Fruit fly (Drosophila melanogaster) whole organism, embryonic: Measurements from ENCODE around the gene Cont.
A peak's percentile ranks its signal among the peaks of the same experiment; 100 is the strongest.

ENCODE experiments used
- ATbp ChIP-seq: fragments of 200-800 bp; sonication (Bioruptor generic); optimal IDR thresholded peaks from 2 replicates; lab custom pipeline; 2017; ENCODE audit warnings: missing biosample characterization, mild to moderate bottlenecking, missing genetic modification characterization, missing genetic modification reagents
- Atf3 ChIP-seq: fragments of 200-800 bp; sonication (Bioruptor generic); optimal IDR thresholded peaks from 3 replicates; lab custom pipeline; 2016; ENCODE audit warnings: missing biosample characterization, missing genetic modification characterization
- CG10209 ChIP-seq: fragments of 200-800 bp; sonication (Bioruptor generic); optimal IDR thresholded peaks from 3 replicates; lab custom pipeline; 2017; ENCODE audit warnings: missing biosample characterization, mild to moderate bottlenecking, missing genetic modification characterization, missing genetic modification reagents
- CG10431 ChIP-seq: fragments of 200-800 bp; sonication (Bioruptor generic); optimal IDR thresholded peaks from 3 replicates; lab custom pipeline; 2018; ENCODE audit warnings: missing biosample characterization, mild to moderate bottlenecking, missing genetic modification characterization
- CG11504 ChIP-seq: fragments of 200-800 bp; sonication (Bioruptor generic); optimal IDR thresholded peaks from 3 replicates; lab custom pipeline; 2019; ENCODE audit warnings: missing biosample characterization, mild to moderate bottlenecking, missing genetic modification characterization, moderate library complexity
- CG12071 ChIP-seq: fragments of 200-800 bp; sonication (Bioruptor generic); optimal IDR thresholded peaks from 3 replicates; lab custom pipeline; 2018; ENCODE audit warnings: missing biosample characterization, mild to moderate bottlenecking, missing genetic modification characterization
- CG14860 ChIP-seq: fragments of 200-800 bp; sonication (Bioruptor generic); IDR thresholded peaks from 3 replicates; pipeline ENCODE4 v1.3.6; 2022; ENCODE audit warnings: missing biosample characterization, missing genetic modification characterization; ENCODE audit not compliant: partially characterized antibody
- CG14965 ChIP-seq: fragments of 200-800 bp; sonication (Bioruptor generic); optimal IDR thresholded peaks from 2 replicates; lab custom pipeline; 2016; ENCODE audit warnings: missing biosample characterization, missing genetic modification characterization, borderline replicate concordance
- CG1529 ChIP-seq: fragments of 200-800 bp; sonication (Bioruptor generic); optimal IDR thresholded peaks from 3 replicates; lab custom pipeline; 2018; ENCODE audit warnings: missing biosample characterization, missing genetic modification characterization
- CG1602 ChIP-seq: fragments of 200-800 bp; sonication (Bioruptor generic); optimal IDR thresholded peaks from 3 replicates; lab custom pipeline; 2016; ENCODE audit warnings: missing biosample characterization, missing genetic modification characterization
- CG16863 ChIP-seq: fragments of 200-800 bp; sonication (Bioruptor generic); optimal IDR thresholded peaks from 3 replicates; lab custom pipeline; 2016; ENCODE audit warnings: missing biosample characterization, missing genetic modification characterization
- CG17385 ChIP-seq: fragments of 200-800 bp; sonication (Bioruptor generic); optimal IDR thresholded peaks from 3 replicates; lab custom pipeline; 2018; ENCODE audit warnings: missing biosample characterization, mild to moderate bottlenecking, missing genetic modification characterization
- CG18476 ChIP-seq: fragments of 200-800 bp; sonication (Bioruptor generic); optimal IDR thresholded peaks from 2 replicates; lab custom pipeline; 2016; ENCODE audit warnings: missing biosample characterization, mild to moderate bottlenecking, missing genetic modification characterization
- CG30431 ChIP-seq: fragments of 200-800 bp; sonication (Bioruptor generic); optimal IDR thresholded peaks from 2 replicates; lab custom pipeline; 2017; ENCODE audit warnings: missing biosample characterization, missing genetic modification characterization
- CG5953 ChIP-seq: fragments of 200-800 bp; sonication (Bioruptor generic); IDR thresholded peaks from 2 replicates; pipeline ENCODE4 v1.3.6; 2022; ENCODE audit warnings: missing biosample characterization, missing genetic modification characterization
- CG6254 ChIP-seq: fragments of 200-800 bp; sonication (Bioruptor generic); optimal IDR thresholded peaks from 3 replicates; lab custom pipeline; 2017; ENCODE audit warnings: mild to moderate bottlenecking, missing biosample characterization, missing genetic modification reagents, missing genetic modification characterization
- CG7556 ChIP-seq: fragments of 200-800 bp; sonication (Bioruptor generic); optimal IDR thresholded peaks from 2 replicates; lab custom pipeline; 2017; ENCODE audit warnings: missing biosample characterization, mild to moderate bottlenecking, missing genetic modification characterization
- CG7745 ChIP-seq: fragments of 200-800 bp; sonication (Bioruptor generic); optimal IDR thresholded peaks from 2 replicates; lab custom pipeline; 2018; ENCODE audit warnings: missing biosample characterization, mild to moderate bottlenecking, missing genetic modification characterization, moderate library complexity
- CG7928 ChIP-seq: fragments of 200-800 bp; sonication (Bioruptor generic); optimal IDR thresholded peaks from 2 replicates; lab custom pipeline; 2017; ENCODE audit warnings: missing biosample characterization, mild to moderate bottlenecking, missing genetic modification characterization
- CG8924 ChIP-seq: fragments of 200-800 bp; optimal IDR thresholded peaks from 3 replicates; lab custom pipeline; 2019; ENCODE audit warnings: missing biosample characterization, mild to moderate bottlenecking, missing genetic modification characterization, moderate library complexity
- CG9932 ChIP-seq: fragments of 200-800 bp; sonication (Bioruptor generic); IDR thresholded peaks from 2 replicates; pipeline ENCODE4 v1.3.6; 2022; ENCODE audit warnings: missing biosample characterization, missing genetic modification characterization
- CTCF ChIP-seq: fragments of 200-800 bp; sonication (Bioruptor generic); optimal IDR thresholded peaks from 2 replicates; lab custom pipeline; 2017; ENCODE audit warnings: missing biosample characterization, mild to moderate bottlenecking, missing genetic modification characterization, moderate library complexity
- D19A ChIP-seq: fragments of 200-800 bp; optimal IDR thresholded peaks from 3 replicates; lab custom pipeline; 2019; ENCODE audit warnings: missing biosample characterization, mild to moderate bottlenecking, missing genetic modification characterization, moderate library complexity
- Eip74EF ChIP-seq, 2 experiments: fragments of 200-800 bp in 1 of 2; fragments of >200 bp in 1 of 2; sonication (Bioruptor generic) in 1 of 2; optimal IDR thresholded peaks; 2 replicates each; lab custom pipeline; 2017 to 2019; ENCODE audit warnings: missing biosample characterization in 2 of 2, missing genetic modification characterization in 2 of 2, mild to moderate bottlenecking in 1 of 2, moderate library complexity in 1 of 2
- Fer3 ChIP-seq: fragments of 200-800 bp; sonication (Bioruptor generic); optimal IDR thresholded peaks from 2 replicates; lab custom pipeline; 2018; ENCODE audit warnings: missing biosample characterization, mild to moderate bottlenecking, missing genetic modification characterization, moderate library complexity
- GATAe ChIP-seq: fragments of 200-800 bp; sonication (Bioruptor generic); conservative IDR thresholded peaks from 2 replicates; pipeline ENCODE4 v1.3.6; 2022; ENCODE audit warnings: missing biosample characterization, missing genetic modification characterization
- H2.0 ChIP-seq: fragments of 200-800 bp; sonication (Bioruptor generic); IDR thresholded peaks from 2 replicates; pipeline ENCODE4 v1.3.6; 2022; ENCODE audit warnings: missing biosample characterization, missing genetic modification characterization
- HLH4C ChIP-seq: fragments of 200-800 bp; sonication (Bioruptor generic); IDR thresholded peaks from 3 replicates; pipeline ENCODE4 v1.3.6; 2022; ENCODE audit warnings: missing biosample characterization, missing genetic modification characterization; ENCODE audit not compliant: partially characterized antibody
- HLHmδ ChIP-seq: fragments of 200-800 bp; sonication (Bioruptor generic); optimal IDR thresholded peaks from 2 replicates; lab custom pipeline; 2018; ENCODE audit warnings: missing biosample characterization, mild to moderate bottlenecking, missing genetic modification characterization, moderate library complexity
- Hr51 ChIP-seq, 2 experiments: fragments of 200-800 bp; sonication (Bioruptor generic); optimal IDR thresholded peaks; 2 replicates in 1 of 2; 3 replicates in 1 of 2; lab custom pipeline; 2016 to 2018; ENCODE audit warnings: missing biosample characterization in 2 of 2, missing genetic modification characterization in 2 of 2, mild to moderate bottlenecking in 1 of 2, moderate library complexity in 1 of 2
- Max ChIP-seq: fragments of 200-800 bp; sonication (Bioruptor generic); optimal IDR thresholded peaks from 2 replicates; lab custom pipeline; 2016; ENCODE audit warnings: missing biosample characterization, mild to moderate bottlenecking, missing genetic modification characterization
- Usf ChIP-seq: fragments of 200-800 bp; sonication (Bioruptor generic); optimal IDR thresholded peaks from 2 replicates; lab custom pipeline; 2017; ENCODE audit warnings: missing genotype, missing biosample characterization, missing genetic modification characterization
- Vsx1 ChIP-seq: fragments of 200-800 bp; sonication (Bioruptor generic); optimal IDR thresholded peaks from 2 replicates; lab custom pipeline; 2017; ENCODE audit warnings: missing biosample characterization, mild to moderate bottlenecking, missing genetic modification characterization, missing genetic modification reagents
- Xrp1 ChIP-seq: fragments of 200-800 bp; sonication (Bioruptor generic); IDR thresholded peaks from 2 replicates; pipeline ENCODE4 v1.3.6; 2022; ENCODE audit warnings: missing biosample characterization, missing genetic modification characterization
- YL-1 ChIP-seq: fragments of 200-800 bp; sonication (Bioruptor generic); optimal IDR thresholded peaks from 3 replicates; lab custom pipeline; 2017; ENCODE audit warnings: missing biosample characterization, mild to moderate bottlenecking, missing genetic modification characterization
- bab2 ChIP-seq: fragments of 200-800 bp; sonication (Bioruptor generic); optimal IDR thresholded peaks from 2 replicates; lab custom pipeline; 2016; ENCODE audit warnings: missing biosample characterization, missing genetic modification characterization
- cato ChIP-seq: fragments of 200-800 bp; sonication (Bioruptor generic); optimal IDR thresholded peaks from 2 replicates; lab custom pipeline; 2016; ENCODE audit warnings: missing biosample characterization, missing genetic modification characterization, borderline replicate concordance
- chm ChIP-seq: fragments of 200-800 bp; sonication (Bioruptor generic); IDR thresholded peaks from 2 replicates; pipeline ENCODE4 v1.3.6; 2022; ENCODE audit warnings: missing biosample characterization, missing genetic modification characterization
- dimm ChIP-seq: fragments of 200-800 bp; sonication (Bioruptor generic); IDR thresholded peaks from 2 replicates; pipeline ENCODE4 v1.3.6; 2022; ENCODE audit warnings: missing biosample characterization, missing genetic modification characterization
- dmrt99B ChIP-seq: fragments of 200-800 bp; sonication (Bioruptor generic); optimal IDR thresholded peaks from 2 replicates; lab custom pipeline; 2018; ENCODE audit warnings: missing biosample characterization, mild to moderate bottlenecking, missing genetic modification characterization, moderate library complexity
- her ChIP-seq: fragments of 200-800 bp; sonication (Bioruptor generic); optimal IDR thresholded peaks from 2 replicates; lab custom pipeline; 2016; ENCODE audit warnings: missing biosample characterization, missing genetic modification characterization
- pho ChIP-seq: fragments of 200-800 bp; sonication (Bioruptor generic); optimal IDR thresholded peaks from 2 replicates; lab custom pipeline; 2016; ENCODE audit warnings: missing biosample characterization, missing genetic modification characterization
- run ChIP-seq: fragments of 200-800 bp; sonication (Bioruptor generic); optimal IDR thresholded peaks from 3 replicates; lab custom pipeline; 2018; ENCODE audit warnings: missing biosample characterization, mild to moderate bottlenecking, missing genetic modification characterization
- salm ChIP-seq: fragments of 200-800 bp; sonication (Bioruptor generic); optimal IDR thresholded peaks from 2 replicates; lab custom pipeline; 2018; ENCODE audit warnings: missing biosample characterization, mild to moderate bottlenecking, missing genetic modification characterization
- schlank ChIP-seq: fragments of 200-800 bp; sonication (Bioruptor generic); optimal IDR thresholded peaks from 2 replicates; lab custom pipeline; 2018; ENCODE audit warnings: missing biosample characterization, mild to moderate bottlenecking, missing genetic modification characterization
- sisA ChIP-seq: fragments of 200-800 bp; sonication (Bioruptor generic); IDR thresholded peaks from 2 replicates; pipeline ENCODE4 v1.3.6; 2022; ENCODE audit warnings: missing biosample characterization, missing genetic modification characterization
- stwl ChIP-seq: fragments of 200-800 bp; sonication (Bioruptor generic); optimal IDR thresholded peaks from 3 replicates; lab custom pipeline; 2018; ENCODE audit warnings: missing biosample characterization, mild to moderate bottlenecking, missing genetic modification characterization, moderate library complexity
- trh ChIP-seq: fragments of 200-800 bp; sonication (Bioruptor generic); optimal IDR thresholded peaks from 2 replicates; lab custom pipeline; 2016; ENCODE audit warnings: missing biosample characterization, missing genetic modification characterization

The Cont gene

DNA sequence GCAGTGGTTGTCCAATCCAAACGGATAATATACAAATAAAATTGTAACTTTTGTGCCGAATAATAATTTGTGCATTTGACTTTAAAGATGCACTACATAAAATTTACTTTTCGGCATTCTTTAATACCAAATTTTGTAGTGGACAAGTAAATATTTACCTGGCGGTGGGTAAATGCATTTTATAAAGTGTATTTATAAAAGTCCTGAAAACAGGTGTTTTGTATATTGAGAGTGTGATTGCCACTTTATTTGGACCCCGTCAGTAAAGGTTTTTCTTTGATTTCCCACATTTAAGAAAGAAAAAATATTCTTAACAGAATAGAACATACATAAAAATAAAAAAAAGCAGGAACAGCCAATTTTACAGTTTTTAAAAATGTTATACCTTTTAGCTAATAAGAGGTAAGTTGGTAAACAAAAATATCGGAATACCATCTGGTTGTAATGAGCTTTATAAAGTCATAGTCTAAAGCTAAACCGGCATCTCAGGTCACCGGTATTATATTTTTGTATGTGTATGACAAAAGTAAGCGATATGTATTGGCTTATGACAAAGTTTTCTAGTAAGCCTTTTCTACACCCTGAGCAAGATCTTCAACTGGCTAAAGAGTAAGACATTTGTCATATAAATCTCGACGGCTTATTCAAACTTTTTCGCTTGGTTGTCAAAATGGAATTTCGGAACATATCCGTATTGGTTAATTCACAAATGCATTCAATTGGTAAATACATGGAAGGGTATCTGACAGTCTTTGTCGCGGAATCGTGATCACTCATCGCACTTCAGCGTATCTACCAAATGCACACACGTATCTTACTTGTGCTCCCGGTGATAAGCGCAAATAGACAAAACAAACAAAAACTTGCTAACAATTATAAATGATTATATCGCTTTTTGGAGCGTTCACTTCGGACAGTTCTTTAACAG lies 13.8 kb downstream of the Cont start (continued):
- TF ChIP-seq HLHmδ (GFP tag; lab: Kevin White, UChicago) (no peak), stwl (tag; lab: Kevin White, UChicago) (no peak), run (tag; lab: Kevin White, UChicago) (peak; percentile 69), CG16863 (GFP tag; lab: Kevin White, UChicago) (peak; percentile 78), dmrt99B (peak; percentile 91), CG17385 (GFP tag; lab: Kevin White, UChicago) (peak; percentile 82), GATAe (GFP tag; lab: Robert Waterston, UW) (peak; percentile 78), CG30431 (GFP tag; lab: Kevin White, UChicago) (peak; percentile 75), Fer3 (tag; lab: Kevin White, UChicago) (peak; percentile 88), pho (GFP tag; lab: Kevin White, UChicago) (peak; percentile 89), schlank (tag; lab: Kevin White, UChicago) (peak; percentile 82), Hr51 (GFP tag; optimal IDR thresholded peaks at IDR 0.05; lab: Kevin White, UChicago) (peak; percentile 76 to 93), CG8924 (peak; percentile 91), sisA (GFP tag; lab: Robert Waterston, UW) (peak; percentile 87), CG7928 (GFP tag; lab: Kevin White, UChicago) (peak; percentile 39), CG10209 (GFP tag; lab: Kevin White, UChicago) (peak; percentile 88), CG6254 (peak; percentile 77), CG18476 (GFP tag; lab: Kevin White, UChicago) (peak; percentile 80), Eip74EF (GFP tag; optimal IDR thresholded peaks at IDR 0.05; lab: Kevin White, UChicago) (peak in 1 of 2 experiments; percentile 85), Usf (GFP tag; lab: Kevin White, UChicago) (peak; percentile 76), salm (tag; lab: Kevin White, UChicago) (peak; percentile 87), CG7745 (no peak), CTCF (GFP tag; lab: Kevin White, UChicago) (peak; percentile 37), CG7556 (peak; percentile 79), trh (peak; percentile 69), CG5953 (peak; percentile 85), CG12071 (GFP tag; lab: Kevin White, UChicago) (peak; percentile 89), Xrp1 (GFP tag; lab: Robert Waterston, UW) (peak; percentile 84), CG14860 (no peak), YL-1 (GFP tag; lab: Kevin White, UChicago) (no peak), CG1602 (GFP tag; lab: Kevin White, UChicago) (peak; percentile 83), chm (peak; percentile 17; the same call in 1 of the 2 replicates), HLH4C (GFP tag; lab: Robert Waterston, UW) (no peak), D19A (tag; lab: Kevin White, UChicago) (peak; percentile 99), Max (GFP tag; lab: Kevin White, UChicago) (peak; percentile 85), dimm (no peak; the same call in 1 of the 2 replicates), cato (GFP tag; lab: Kevin White, UChicago) (peak; percentile 62), Vsx1 (peak; percentile 9), CG14965 (GFP tag; lab: Kevin White, UChicago) (peak; percentile 54), ATbp (peak; percentile 86), CG1529 (GFP tag; lab: Kevin White, UChicago) (peak; percentile 69), H2.0 (GFP tag; lab: Robert Waterston, UW) (peak; percentile 82), CG9932 (peak; percentile 76), CG10431 (GFP tag; lab: Kevin White, UChicago) (peak; percentile 18), Atf3 (peak; percentile 64), bab2 (peak; percentile 88), her (GFP tag; lab: Kevin White, UChicago) (peak; percentile 85), CG11504 (tag; lab: Kevin White, UChicago) (peak; percentile 92)
